Worm (Caenorhabditis elegans): ENCODE results near the gene nep-8.
A peak's percentile ranks its signal among the peaks of the same experiment; 100 is the strongest.

nep-8 gene

DNA sequence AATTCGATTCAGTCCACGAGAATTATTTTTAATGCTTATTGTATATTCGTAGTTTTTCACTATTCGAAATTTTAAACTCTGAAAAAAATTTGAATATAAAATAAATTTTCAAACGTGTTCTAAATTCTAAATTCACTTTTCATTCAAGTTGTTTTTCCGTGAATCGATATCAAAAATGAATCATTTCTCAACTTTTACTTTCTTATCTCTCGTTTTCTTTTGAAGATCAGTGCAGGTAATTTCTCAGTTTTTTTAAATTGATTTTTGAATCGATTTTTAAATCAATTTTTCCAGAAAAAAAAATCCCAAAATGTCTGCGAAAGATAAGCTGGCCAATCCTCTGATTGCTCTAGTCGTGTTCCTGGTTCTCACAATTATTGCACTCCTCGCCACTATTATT, 12.9 kb downstream of the nep-8 start, which contains the start of gene nep-6:
Gene nep-6 (plus strand): TSS at position 301 of the 400 bp plus-strand sequence.
- TF ChIP-seq klf-2 (GFP tag; conservative IDR thresholded peaks at IDR 0.05) (no peak), ztf-23 (GFP tag; IDR thresholded peaks at IDR 0.05) (no peak), flt-1 (GFP tag; IDR thresholded peaks at IDR 0.05) (no peak), cog-1 (tag; optimal IDR thresholded peaks at IDR 0.05) (no peak), ztf-29 (GFP tag; IDR thresholded peaks at IDR 0.05) (no peak), tab-1 (GFP tag; IDR thresholded peaks at IDR 0.05) (no peak), ref-1 (GFP tag; conservative IDR thresholded peaks at IDR 0.05) (no peak), T22C8.4 (GFP tag; IDR thresholded peaks at IDR 0.05) (no peak), med-1 (GFP tag; optimal IDR thresholded peaks at IDR 0.05; ENCODE audit: insufficient read depth) (no peak)

DNA sequence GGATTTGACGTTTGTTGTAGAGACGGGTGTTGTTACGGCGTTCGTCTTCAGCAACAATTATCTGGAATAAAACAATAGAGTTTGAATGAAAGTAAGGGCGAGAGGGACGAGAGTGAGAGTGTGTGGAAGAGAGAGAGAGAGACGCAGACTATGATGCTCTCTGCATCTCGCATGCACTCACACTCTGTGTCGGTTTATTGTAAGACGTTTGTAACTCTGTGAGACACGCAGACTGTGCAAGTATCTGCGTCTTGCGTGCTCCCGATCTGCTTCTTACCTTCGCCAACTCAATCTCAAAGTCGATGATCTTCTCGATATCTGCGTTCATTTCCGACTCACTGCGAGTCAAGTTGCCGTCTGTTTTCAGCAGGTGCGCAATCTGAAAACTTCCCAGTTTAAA, 19.3 kb downstream of the nep-8 start:
- TF ChIP-seq T22C8.4 (GFP tag; IDR thresholded peaks at IDR 0.05) (no peak), klf-2 (GFP tag; conservative IDR thresholded peaks at IDR 0.05) (no peak), ref-1 (GFP tag; conservative IDR thresholded peaks at IDR 0.05) (no peak), tab-1 (GFP tag; IDR thresholded peaks at IDR 0.05) (no peak), med-1 (GFP tag; optimal IDR thresholded peaks at IDR 0.05; ENCODE audit: insufficient read depth) (no peak)

DNA sequence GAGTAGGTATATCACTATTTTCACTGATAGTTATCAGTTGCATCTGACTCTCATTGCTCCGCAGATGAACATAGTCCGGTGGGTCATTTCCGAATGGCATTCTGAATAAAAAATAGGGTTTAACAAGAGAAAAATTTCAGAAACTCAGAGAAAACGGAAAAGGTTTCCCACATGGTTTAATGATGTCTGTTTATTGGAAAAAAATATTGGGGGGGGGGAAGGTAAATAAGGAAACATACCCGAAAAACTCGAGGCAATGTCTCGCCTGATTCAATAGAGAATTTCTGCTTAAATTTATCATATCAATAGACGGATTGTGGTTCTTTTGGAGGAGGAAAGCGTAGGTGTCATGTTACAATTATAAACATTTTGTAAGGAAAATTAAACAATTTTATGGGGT, 21.8 kb downstream of the nep-8 start, which contains the start of gene nep-11:
Gene nep-11 (minus strand): TSS at position 101 of the 400 bp plus-strand sequence.
- TF ChIP-seq tab-1 (GFP tag; IDR thresholded peaks at IDR 0.05): no peak
- TF ChIP-seq cog-1 (tag; optimal IDR thresholded peaks at IDR 0.05): no peak
- no peak for TF ChIP-seq T22C8.4 (GFP tag; IDR thresholded peaks at IDR 0.05)
- no peak for TF ChIP-seq klf-2 (GFP tag; conservative IDR thresholded peaks at IDR 0.05)
- TF ChIP-seq ref-1 (GFP tag; conservative IDR thresholded peaks at IDR 0.05): no peak
- TF ChIP-seq ztf-29 (GFP tag; IDR thresholded peaks at IDR 0.05): no peak
- no peak for TF ChIP-seq ztf-23 (GFP tag; IDR thresholded peaks at IDR 0.05)

ce11 chrII:3428158-3428704, 24.6 kb downstream of the nep-8 start:
- TF ChIP-seq ztf-29 (GFP tag; IDR thresholded peaks at IDR 0.05): no peak
- peak; percentile 56; the same call in 1 of the 2 replicates for TF ChIP-seq ztf-23 (GFP tag; IDR thresholded peaks at IDR 0.05)
- 0 out of 2 replicates have a peak, but pooled peaks have one; percentile 16 for TF ChIP-seq T22C8.4 (GFP tag; IDR thresholded peaks at IDR 0.05)
- no peak for TF ChIP-seq flt-1 (GFP tag; IDR thresholded peaks at IDR 0.05)
- TF ChIP-seq tab-1 (GFP tag; IDR thresholded peaks at IDR 0.05): no peak

DNA sequence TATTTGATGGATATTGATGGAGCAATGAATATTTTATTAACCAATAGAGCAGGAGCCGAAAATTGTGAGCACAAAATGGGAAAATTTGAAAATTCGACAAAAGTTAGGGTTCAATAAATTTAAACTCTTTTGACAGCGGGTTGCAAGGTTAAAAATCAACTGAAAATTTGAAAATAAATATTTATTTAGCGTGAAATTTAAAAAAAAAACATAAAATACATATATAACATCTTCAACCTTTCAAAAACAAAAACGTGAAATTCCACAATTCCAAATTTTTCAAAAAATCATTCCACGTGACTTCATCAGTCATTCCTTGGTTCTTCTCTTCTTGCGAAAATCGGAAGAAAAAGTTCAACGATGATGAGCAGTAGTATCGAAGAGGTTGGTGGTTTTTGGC, 25.8 kb downstream of the nep-8 start, which contains the start of gene C16C8.18:
Gene C16C8.18 (plus strand): TSS at position 301 of the 400 bp plus-strand sequence.
- TF ChIP-seq T22C8.4 (GFP tag; IDR thresholded peaks at IDR 0.05): no peak
- no peak for TF ChIP-seq tab-1 (GFP tag; IDR thresholded peaks at IDR 0.05)
- no peak for TF ChIP-seq ztf-23 (GFP tag; IDR thresholded peaks at IDR 0.05)
- TF ChIP-seq flt-1 (GFP tag; IDR thresholded peaks at IDR 0.05): no peak
- no peak for TF ChIP-seq klf-2 (GFP tag; conservative IDR thresholded peaks at IDR 0.05)
- no peak for TF ChIP-seq ztf-29 (GFP tag; IDR thresholded peaks at IDR 0.05)
- no peak for TF ChIP-seq cog-1 (tag; optimal IDR thresholded peaks at IDR 0.05)
- no peak for TF ChIP-seq med-1 (GFP tag; optimal IDR thresholded peaks at IDR 0.05; ENCODE audit: insufficient read depth)
- no peak for TF ChIP-seq ref-1 (GFP tag; conservative IDR thresholded peaks at IDR 0.05)

- TF ChIP-seq ztf-29 (GFP tag; IDR thresholded peaks at IDR 0.05): no peak
- no peak for TF ChIP-seq med-1 (GFP tag; optimal IDR thresholded peaks at IDR 0.05; ENCODE audit: insufficient read depth)
- no peak for TF ChIP-seq flt-1 (GFP tag; IDR thresholded peaks at IDR 0.05)
- no peak for TF ChIP-seq ref-1 (GFP tag; conservative IDR thresholded peaks at IDR 0.05)
- no peak for TF ChIP-seq T22C8.4 (GFP tag; IDR thresholded peaks at IDR 0.05)
- TF ChIP-seq klf-2 (GFP tag; conservative IDR thresholded peaks at IDR 0.05): no peak
- no peak for TF ChIP-seq cog-1 (tag; optimal IDR thresholded peaks at IDR 0.05)
- no peak for TF ChIP-seq tab-1 (GFP tag; IDR thresholded peaks at IDR 0.05)
- TF ChIP-seq ztf-23 (GFP tag; IDR thresholded peaks at IDR 0.05): no peak
Observed at ce11 chrII:3434893-3435503, 31.4 kb downstream of the nep-8 start.

ce11 chrII:3436412-3436811, 32.8 kb downstream of the nep-8 start, which contains the start of gene skpo-2:
TSS of gene skpo-2 (minus strand) at chrII:3436512.
- no peak for TF ChIP-seq med-1 (GFP tag; optimal IDR thresholded peaks at IDR 0.05; ENCODE audit: insufficient read depth)
- no peak for TF ChIP-seq klf-2 (GFP tag; conservative IDR thresholded peaks at IDR 0.05)
- no peak for TF ChIP-seq tab-1 (GFP tag; IDR thresholded peaks at IDR 0.05)
- TF ChIP-seq flt-1 (GFP tag; IDR thresholded peaks at IDR 0.05): no peak
- TF ChIP-seq cog-1 (tag; optimal IDR thresholded peaks at IDR 0.05): no peak
- TF ChIP-seq ref-1 (GFP tag; conservative IDR thresholded peaks at IDR 0.05): no peak
- no peak for TF ChIP-seq ztf-23 (GFP tag; IDR thresholded peaks at IDR 0.05)
- TF ChIP-seq T22C8.4 (GFP tag; IDR thresholded peaks at IDR 0.05): no peak
- no peak for TF ChIP-seq ztf-29 (GFP tag; IDR thresholded peaks at IDR 0.05)

DNA sequence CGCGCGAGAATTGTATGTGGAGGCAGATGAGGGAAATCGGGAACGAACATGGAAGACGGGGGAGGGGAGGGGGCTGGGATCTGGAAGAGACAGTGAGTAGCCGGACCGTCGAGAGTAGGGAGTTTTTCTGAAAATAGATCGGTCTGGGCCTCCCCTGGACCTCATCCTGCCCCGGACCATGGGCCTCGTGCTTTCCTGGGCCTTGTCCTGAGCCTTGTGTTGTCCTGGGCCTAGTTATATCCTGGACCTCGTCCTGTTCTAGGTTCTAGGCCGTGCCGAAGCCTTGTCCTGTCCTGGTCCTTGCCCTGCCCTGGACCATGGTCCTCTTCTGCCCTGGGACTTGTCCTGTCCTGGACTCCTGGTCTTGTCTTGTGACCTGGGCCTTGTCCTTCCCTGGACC, 33.8 kb downstream of the nep-8 start:
- TF ChIP-seq flt-1 (GFP tag; IDR thresholded peaks at IDR 0.05) (no peak), ztf-23 (GFP tag; IDR thresholded peaks at IDR 0.05) (no peak), ref-1 (GFP tag; conservative IDR thresholded peaks at IDR 0.05) (no peak), klf-2 (GFP tag; conservative IDR thresholded peaks at IDR 0.05) (no peak), med-1 (GFP tag; optimal IDR thresholded peaks at IDR 0.05; ENCODE audit: insufficient read depth) (no peak), cog-1 (tag; optimal IDR thresholded peaks at IDR 0.05) (no peak), tab-1 (GFP tag; IDR thresholded peaks at IDR 0.05) (no peak), ztf-29 (GFP tag; IDR thresholded peaks at IDR 0.05) (no peak)

- TF ChIP-seq ref-1 (GFP tag; conservative IDR thresholded peaks at IDR 0.05): no peak
Observed at ce11 chrII:3438280-3438679, 34.6 kb downstream of the nep-8 start.

ce11 chrII:3439244-3439698, 35.6 kb downstream of the nep-8 start:
- peak; percentile 85 for TF ChIP-seq flt-1 (GFP tag; IDR thresholded peaks at IDR 0.05)
- peak; percentile 84 for TF ChIP-seq tab-1 (GFP tag; IDR thresholded peaks at IDR 0.05)
- peak; percentile 62; the same call in 1 of the 2 replicates for TF ChIP-seq T22C8.4 (GFP tag; IDR thresholded peaks at IDR 0.05)
- peak; percentile 14 for TF ChIP-seq cog-1 (tag; optimal IDR thresholded peaks at IDR 0.05)
- no peak for TF ChIP-seq klf-2 (GFP tag; conservative IDR thresholded peaks at IDR 0.05)
- no peak for TF ChIP-seq med-1 (GFP tag; optimal IDR thresholded peaks at IDR 0.05; ENCODE audit: insufficient read depth)
- TF ChIP-seq ref-1 (GFP tag; conservative IDR thresholded peaks at IDR 0.05): peak; percentile 46; the same call in 1 of the 2 replicates
- TF ChIP-seq ztf-23 (GFP tag; IDR thresholded peaks at IDR 0.05): peak; percentile 72
- TF ChIP-seq ztf-29 (GFP tag; IDR thresholded peaks at IDR 0.05): 0 out of 2 replicates have a peak, but pooled peaks have one; percentile 35

All from whole organism, midembryonic.